Worm (Caenorhabditis elegans): ENCODE measurements around the gene rhgf-1.

DNA sequence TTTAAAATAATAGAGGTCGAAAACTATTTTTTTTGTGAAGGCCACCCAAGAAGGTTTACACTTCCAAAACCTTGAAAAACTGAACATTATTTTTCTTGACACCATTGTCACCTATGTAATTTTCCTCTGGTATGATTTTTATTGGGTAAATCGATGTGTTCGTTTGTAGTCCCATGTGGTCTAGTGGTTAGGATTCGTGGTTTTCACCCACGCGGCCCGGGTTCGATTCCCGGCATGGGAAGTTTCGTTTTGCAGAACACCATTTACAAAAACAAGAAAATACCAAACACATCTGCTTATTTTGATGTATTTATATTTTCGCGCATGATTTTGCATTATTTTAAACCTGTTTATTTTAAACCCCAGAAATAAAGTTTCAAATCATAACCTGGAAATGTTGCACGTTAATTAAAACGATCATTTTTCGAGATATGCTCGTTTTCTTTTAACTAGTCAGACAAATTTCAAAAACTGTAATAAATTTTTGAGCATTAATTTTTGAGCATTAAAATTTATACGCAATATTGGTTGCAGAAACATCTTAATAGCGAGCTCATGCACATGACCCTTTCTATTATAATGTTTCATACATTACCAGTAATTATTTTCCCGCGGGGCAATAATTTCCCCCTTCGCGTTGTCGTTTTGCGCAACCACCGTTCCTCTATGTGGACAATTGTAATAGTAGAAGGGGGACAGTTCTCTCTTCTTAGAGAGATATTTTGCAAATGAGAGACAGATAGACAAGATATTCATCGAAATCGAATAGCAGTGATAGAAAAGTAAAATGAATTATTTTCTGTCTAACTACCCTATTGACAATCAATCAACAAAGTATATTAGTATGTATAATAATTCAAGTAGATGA is 44.0 kb downstream of the rhgf-1 start:
- TF ChIP-seq sea-1 (GFP tag; conservative IDR thresholded peaks at IDR 0.05) (no peak), flt-1 (GFP tag; IDR thresholded peaks at IDR 0.05) (no peak), ama-1 (optimal IDR thresholded peaks at IDR 0.05) (no peak)
